Fruit fly (Drosophila melanogaster): ENCODE results near the gene CG15025.

CG15025 gene

DNA sequence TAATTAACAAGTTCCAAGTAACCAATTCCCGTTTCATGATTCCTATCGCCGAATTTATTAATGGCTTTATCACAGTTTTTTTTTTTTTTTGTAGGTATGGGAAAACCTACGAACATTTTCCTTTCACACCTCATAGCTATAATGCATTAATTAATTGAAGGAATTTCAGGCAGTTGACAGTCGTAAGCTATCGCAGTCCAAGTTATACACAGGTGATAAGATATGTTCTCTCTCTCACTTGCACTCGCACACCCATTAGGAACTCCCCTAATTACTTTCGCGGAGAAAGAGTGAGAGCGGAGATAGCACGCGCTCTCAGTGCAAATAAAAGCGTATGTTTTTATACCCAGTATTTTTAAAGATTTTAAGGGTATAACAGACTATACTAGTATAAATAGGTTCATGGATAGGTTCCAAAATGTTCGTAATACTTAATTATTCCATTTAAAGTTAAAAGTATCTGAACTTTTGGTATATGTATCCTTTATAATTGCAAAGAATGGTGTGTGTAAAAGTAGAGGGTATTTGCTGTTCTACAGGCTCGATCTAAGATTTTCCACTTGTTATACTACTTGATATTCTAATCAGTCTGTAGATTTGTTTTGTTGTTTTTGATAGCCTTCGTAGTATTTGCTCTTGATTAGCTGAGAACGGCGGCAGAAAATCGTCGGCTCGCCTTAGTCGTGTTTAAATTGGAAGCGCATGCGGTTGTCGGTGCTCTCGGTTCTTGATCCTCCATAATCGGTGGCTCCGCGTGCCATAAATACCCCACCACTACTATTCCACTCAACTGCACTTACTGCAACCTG lies 30.3 kb downstream of the CG15025 start, which contains the start of gene Dys (continued):
- TF ChIP-seq tap (tag; optimal IDR thresholded peaks at IDR 0.05) (peak; percentile 89), CG33213 (GFP tag; optimal IDR thresholded peaks at IDR 0.05) (peak; percentile 43), CG1024 (GFP tag; IDR thresholded peaks at IDR 0.05) (no peak; the same call in 1 of the 2 replicates), tll (GFP tag; optimal IDR thresholded peaks at IDR 0.05) (no peak), CG7745 (tag; optimal IDR thresholded peaks at IDR 0.05) (peak; percentile 93), her (GFP tag; optimal IDR thresholded peaks at IDR 0.05) (peak; percentile 57), CG11398 (GFP tag; optimal IDR thresholded peaks at IDR 0.05) (peak; percentile 72), CG12942 (GFP tag; optimal IDR thresholded peaks at IDR 0.05) (peak; percentile 60), ab (GFP tag; optimal IDR thresholded peaks at IDR 0.05) (peak; percentile 58), Jarid2 (GFP tag; optimal IDR thresholded peaks at IDR 0.05) (peak; percentile 44), Rfx (GFP tag; IDR thresholded peaks at IDR 0.05) (no peak; the same call in 1 of the 2 replicates), CG4282 (GFP tag; optimal IDR thresholded peaks at IDR 0.05) (no peak), luna (GFP tag; optimal IDR thresholded peaks at IDR 0.05) (peak; percentile 83), CG5180 (GFP tag; optimal IDR thresholded peaks at IDR 0.05) (peak; percentile 63), Abd-B (GFP tag; optimal IDR thresholded peaks at IDR 0.05) (peak; percentile 84), CG10321 (GFP tag; IDR thresholded peaks at IDR 0.05) (no peak), fd64A (GFP tag; optimal IDR thresholded peaks at IDR 0.05) (peak; percentile 18), CG9609 (GFP tag; optimal IDR thresholded peaks at IDR 0.05) (peak; percentile 73), wdn (GFP tag; IDR thresholded peaks at IDR 0.05) (peak; percentile 87), gro (GFP tag; optimal IDR thresholded peaks at IDR 0.05) (peak; percentile 86), CG34224 (GFP tag; IDR thresholded peaks at IDR 0.05; ENCODE audit: partially characterized antibody) (no peak), sqz (GFP tag; optimal IDR thresholded peaks at IDR 0.05) (peak; percentile 52), dmrt99B (tag; optimal IDR thresholded peaks at IDR 0.05) (peak; percentile 91), Nf-YB (GFP tag; optimal IDR thresholded peaks at IDR 0.05) (peak; percentile 76), CG7839 (tag; optimal IDR thresholded peaks at IDR 0.05) (peak; percentile 94), CG17829 (tag; optimal IDR thresholded peaks at IDR 0.05) (peak; percentile 85), Ssrp (tag; optimal IDR thresholded peaks at IDR 0.05) (peak; percentile 85), CG8281 (tag; optimal IDR thresholded peaks at IDR 0.05) (peak; percentile 56), nom (GFP tag; optimal IDR thresholded peaks at IDR 0.05) (no peak), sob (GFP tag; IDR thresholded peaks at IDR 0.05) (peak; percentile 91), CG30020 (tag; optimal IDR thresholded peaks at IDR 0.05) (no peak), gsb (GFP tag; IDR thresholded peaks at IDR 0.05) (no peak; the same call in none of the 2 replicates), fu2 (GFP tag; optimal IDR thresholded peaks at IDR 0.05) (peak; percentile 75), CG3726 (GFP tag; IDR thresholded peaks at IDR 0.05) (0 out of 3 replicates have a peak, but pooled peaks have one; percentile 61), CG12299 (tag; optimal IDR thresholded peaks at IDR 0.05) (peak; percentile 62), zfh2 (GFP tag; optimal IDR thresholded peaks at IDR 0.05) (peak; percentile 73), CG6683 (GFP tag; optimal IDR thresholded peaks at IDR 0.05) (peak; percentile 73), Hr78 (GFP tag; optimal IDR thresholded peaks at IDR 0.05) (peak in 1 of 2 experiments; percentile 47), bigmax (GFP tag; optimal IDR thresholded peaks at IDR 0.05) (no peak), CG13287 (GFP tag; IDR thresholded peaks at IDR 0.05; ENCODE audit: partially characterized antibody) (no peak), YL-1 (GFP tag; optimal IDR thresholded peaks at IDR 0.05) (no peak), C15 (GFP tag; IDR thresholded peaks at IDR 0.05) (peak; percentile 69; the same call in 2 of the 3 replicates), CG10565 (GFP tag; optimal IDR thresholded peaks at IDR 0.05) (no peak), hkb (optimal IDR thresholded peaks at IDR 0.05) (no peak), hkb (GFP tag; IDR thresholded peaks at IDR 0.05) (no peak), CG12219 (GFP tag; optimal IDR thresholded peaks at IDR 0.05) (peak; percentile 80), CG8765 (GFP tag; IDR thresholded peaks at IDR 0.05) (no peak), CG3838 (GFP tag; optimal IDR thresholded peaks at IDR 0.05) (peak; percentile 35)

Measured in whole organism, embryonic.